Fruit fly (Drosophila melanogaster): ENCODE data around the gene Ugt303A1.

Ugt303A1 gene

dm6 chr3R:11226496-11226895 lies 51.2 kb downstream of the Ugt303A1 start, which contains the start of gene CG17726 (continued):
- peak; percentile 89 for TF ChIP-seq CG18764 (GFP tag; optimal IDR thresholded peaks at IDR 0.05)
- TF ChIP-seq Nf-YC (tag; optimal IDR thresholded peaks at IDR 0.05) = peak; percentile 79
- no peak for TF ChIP-seq yki (optimal IDR thresholded peaks at IDR 0.05)
- TF ChIP-seq CTCF (GFP tag; optimal IDR thresholded peaks at IDR 0.05) = peak; percentile 36
- peak; percentile 95 for TF ChIP-seq CG31224 (GFP tag; IDR thresholded peaks at IDR 0.05)
- peak; percentile 96 for TF ChIP-seq Nf-YA (GFP tag; IDR thresholded peaks at IDR 0.05)
- peak; percentile 99 for TF ChIP-seq ap (GFP tag; IDR thresholded peaks at IDR 0.05)
- TF ChIP-seq CG1647 (GFP tag; optimal IDR thresholded peaks at IDR 0.05) = peak; percentile 80
- no peak for TF ChIP-seq CG34224 (GFP tag; IDR thresholded peaks at IDR 0.05; ENCODE audit: partially characterized antibody)
- peak; percentile 99 for TF ChIP-seq PHDP (tag; optimal IDR thresholded peaks at IDR 0.05)
- peak; percentile 92 for TF ChIP-seq klu (GFP tag; IDR thresholded peaks at IDR 0.05)
- peak; percentile 98 for TF ChIP-seq CG12299 (tag; optimal IDR thresholded peaks at IDR 0.05)
- peak; percentile 97 for TF ChIP-seq CG4424 (GFP tag; optimal IDR thresholded peaks at IDR 0.05)
- TF ChIP-seq Myb (GFP tag; optimal IDR thresholded peaks at IDR 0.05) = peak; percentile 61
- TF ChIP-seq CkIIα-i1 (GFP tag; IDR thresholded peaks at IDR 0.05) = peak; percentile 68
- TF ChIP-seq ATbp (GFP tag; optimal IDR thresholded peaks at IDR 0.05) = peak; percentile 95
- TF ChIP-seq Sin3A (optimal IDR thresholded peaks at IDR 0.05) = no peak
- peak; percentile 96 for TF ChIP-seq CG14667 (GFP tag; IDR thresholded peaks at IDR 0.05)
- TF ChIP-seq CG30020 (tag; optimal IDR thresholded peaks at IDR 0.05) = peak; percentile 87
- TF ChIP-seq CG10959 (GFP tag; IDR thresholded peaks at IDR 0.05) = peak; percentile 96
- TF ChIP-seq CG18476 (GFP tag; optimal IDR thresholded peaks at IDR 0.05) = peak; percentile 96
- peak; percentile 94 for TF ChIP-seq Abd-B (GFP tag; optimal IDR thresholded peaks at IDR 0.05)
- peak; percentile 92 for TF ChIP-seq MTF-1 (GFP tag; optimal IDR thresholded peaks at IDR 0.05; ENCODE audit: borderline replicate concordance)
- peak; percentile 98 for TF ChIP-seq H2.0 (GFP tag; IDR thresholded peaks at IDR 0.05)
- TF ChIP-seq knrl (GFP tag; IDR thresholded peaks at IDR 0.05; ENCODE audit: partially characterized antibody) = 0 out of 3 replicates have a peak, but pooled peaks have one; percentile 30
- TF ChIP-seq CG5953 (GFP tag; IDR thresholded peaks at IDR 0.05) = peak; percentile 97
- peak; percentile 97 for TF ChIP-seq Med (GFP tag)
- peak; percentile 92 for TF ChIP-seq jing (GFP tag; optimal IDR thresholded peaks at IDR 0.05)
- TF ChIP-seq CG12155 (GFP tag; optimal IDR thresholded peaks at IDR 0.05) = peak; percentile 95
- peak; percentile 98 for TF ChIP-seq lmd (GFP tag; IDR thresholded peaks at IDR 0.05)
- peak; percentile 99 for TF ChIP-seq stc (GFP tag; IDR thresholded peaks at IDR 0.05)
- TF ChIP-seq CoRest (tag; optimal IDR thresholded peaks at IDR 0.05) = peak; percentile 99
- peak; percentile 85 for TF ChIP-seq CG3838 (GFP tag; optimal IDR thresholded peaks at IDR 0.05)
- no peak for TF ChIP-seq zen2 (GFP tag; IDR thresholded peaks at IDR 0.05; ENCODE audit: partially characterized antibody)
- TF ChIP-seq Sox102F (GFP tag; optimal IDR thresholded peaks at IDR 0.05) = peak; percentile 99
- TF ChIP-seq bigmax (GFP tag; optimal IDR thresholded peaks at IDR 0.05) = no peak
- peak; percentile 97 for TF ChIP-seq CG7372 (GFP tag; IDR thresholded peaks at IDR 0.05)
- peak; percentile 91 for TF ChIP-seq Ets65A (GFP tag)
- TF ChIP-seq Camta (GFP tag; optimal IDR thresholded peaks at IDR 0.05) = peak; percentile 95
- peak; percentile 91 to 98 for TF ChIP-seq Hr51 (GFP tag; optimal IDR thresholded peaks at IDR 0.05)
- TF ChIP-seq bowl (GFP tag; IDR thresholded peaks at IDR 0.05) = peak; percentile 96
- TF ChIP-seq hbn (GFP tag; IDR thresholded peaks at IDR 0.05; ENCODE audit: partially characterized antibody) = no peak
- TF ChIP-seq usp (GFP tag; optimal IDR thresholded peaks at IDR 0.05) = no peak
- TF ChIP-seq Tbp (GFP tag; optimal IDR thresholded peaks at IDR 0.05) = no peak
- TF ChIP-seq CG3847 (GFP tag; IDR thresholded peaks at IDR 0.05) = peak; percentile 97
- TF ChIP-seq wdn (GFP tag; IDR thresholded peaks at IDR 0.05) = peak; percentile 96
- peak; percentile 69 for TF ChIP-seq CG17802 (tag; optimal IDR thresholded peaks at IDR 0.05)
- TF ChIP-seq zf30C (GFP tag; optimal IDR thresholded peaks at IDR 0.05) = no peak
- no peak for TF ChIP-seq Hr39 (optimal IDR thresholded peaks at IDR 0.05)
- peak; percentile 98 for TF ChIP-seq ase (GFP tag; IDR thresholded peaks at IDR 0.05)
- TF ChIP-seq HmgZ (tag; optimal IDR thresholded peaks at IDR 0.05) = peak; percentile 97
- peak; percentile 92 for TF ChIP-seq CG6254 (GFP tag; optimal IDR thresholded peaks at IDR 0.05)
- peak; percentile 73; the same call in 1 of the 2 replicates for TF ChIP-seq dan (GFP tag; IDR thresholded peaks at IDR 0.05)
